Worm (Caenorhabditis elegans) whole organism, late embryonic: ENCODE data around the gene F08B4.8.

Experiments
- C38D4.7 ChIP-seq: fragments of 200-800 bp; sonication (Bioruptor generic); optimal IDR thresholded peaks from 2 replicates; lab custom pipeline; 2018; ENCODE audit warnings: mild to moderate bottlenecking, missing genetic modification characterization, moderate library complexity, missing compliant biosample characterization
- K02D7.2 ChIP-seq: sonication (generic microtip); optimal IDR thresholded peaks from 2 replicates; lab custom pipeline; 2017; ENCODE audit warnings: mild to moderate bottlenecking, missing genetic modification characterization, missing compliant biosample characterization
- K09A11.1 ChIP-seq: sonication (generic microtip); optimal IDR thresholded peaks from 2 replicates; lab custom pipeline; 2017; ENCODE audit warnings: antibody characterized with exemption, mild to moderate bottlenecking, missing genetic modification characterization, missing compliant biosample characterization; ENCODE audit not compliant: insufficient read depth
- T23F11.4 ChIP-seq: fragments of 200-800 bp; sonication (Bioruptor generic); optimal IDR thresholded peaks from 2 replicates; lab custom pipeline; 2018; ENCODE audit warnings: mild to moderate bottlenecking, missing genetic modification characterization, missing compliant biosample characterization
- Y22D7AL.16 ChIP-seq: sonication (generic microtip); optimal IDR thresholded peaks from 2 replicates; lab custom pipeline; 2016; ENCODE audit warnings: missing genetic modification characterization, missing compliant biosample characterization
- ceh-14 ChIP-seq: sonication (generic microtip); optimal IDR thresholded peaks from 2 replicates; lab custom pipeline; 2016; ENCODE audit warnings: missing genotype, missing genetic modification characterization, missing compliant biosample characterization
- ceh-19 ChIP-seq: fragments of 200-800 bp; sonication (Bioruptor generic); optimal IDR thresholded peaks from 2 replicates; lab custom pipeline; 2018; ENCODE audit warnings: mild to moderate bottlenecking, missing genetic modification characterization, missing compliant biosample characterization
- ceh-2 ChIP-seq: sonication (generic microtip); optimal IDR thresholded peaks from 2 replicates; lab custom pipeline; 2016; ENCODE audit warnings: missing genotype, missing genetic modification characterization, missing compliant biosample characterization
- ceh-34 ChIP-seq: sonication (generic microtip); optimal IDR thresholded peaks from 2 replicates; lab custom pipeline; 2016; ENCODE audit warnings: mild to moderate bottlenecking, missing genetic modification characterization, missing compliant biosample characterization
- ceh-45 ChIP-seq: fragments of 200-800 bp; sonication (Bioruptor generic); IDR thresholded peaks from 2 replicates; pipeline ENCODE4 v1.3.6; 2022; ENCODE audit warnings: missing genetic modification reagents, missing genetic modification characterization, missing compliant biosample characterization
- ceh-48 ChIP-seq: sonication (generic microtip); optimal IDR thresholded peaks from 2 replicates; lab custom pipeline; 2016; ENCODE audit warnings: missing genetic modification characterization, inconsistent platforms, missing compliant biosample characterization
- ceh-6 ChIP-seq: fragments of 200-800 bp; sonication (Bioruptor generic); optimal IDR thresholded peaks from 2 replicates; lab custom pipeline; 2018; ENCODE audit warnings: mild to moderate bottlenecking, missing genetic modification characterization, missing compliant biosample characterization
- ceh-9 ChIP-seq: sonication (generic microtip); optimal IDR thresholded peaks from 2 replicates; lab custom pipeline; 2016; ENCODE audit warnings: mild to moderate bottlenecking, missing genetic modification characterization, inconsistent platforms, missing compliant biosample characterization
- dmd-4 ChIP-seq: sonication (generic microtip); optimal IDR thresholded peaks from 2 replicates; lab custom pipeline; 2016; ENCODE audit warnings: borderline replicate concordance, missing genetic modification characterization, missing compliant biosample characterization
- elt-2 ChIP-seq: sonication (generic microtip); optimal IDR thresholded peaks from 2 replicates; lab custom pipeline; 2016; ENCODE audit warnings: missing genetic modification reagents, missing genetic modification characterization, missing compliant biosample characterization
- elt-4 ChIP-seq: sonication (generic microtip); optimal IDR thresholded peaks from 2 replicates; lab custom pipeline; 2016; ENCODE audit warnings: missing genetic modification characterization, missing compliant biosample characterization
- eyg-1 ChIP-seq: sonication (generic microtip); optimal IDR thresholded peaks from 2 replicates; lab custom pipeline; 2016; ENCODE audit warnings: missing genotype, missing genetic modification characterization, missing compliant biosample characterization
- fax-1 ChIP-seq: sonication (generic microtip); optimal IDR thresholded peaks from 2 replicates; lab custom pipeline; 2016; ENCODE audit warnings: missing genotype, missing genetic modification characterization, missing compliant biosample characterization
- fkh-6 ChIP-seq: sonication (generic microtip); optimal IDR thresholded peaks from 2 replicates; lab custom pipeline; 2016; ENCODE audit warnings: missing genetic modification characterization, missing compliant biosample characterization
- gmeb-2 ChIP-seq: sonication (generic microtip); optimal IDR thresholded peaks from 2 replicates; lab custom pipeline; 2016; ENCODE audit warnings: missing genetic modification characterization, inconsistent platforms, missing compliant biosample characterization
- hlh-13 ChIP-seq: fragments of 200-800 bp; sonication (Bioruptor generic); optimal IDR thresholded peaks from 2 replicates; lab custom pipeline; 2018; ENCODE audit warnings: mild to moderate bottlenecking, missing genetic modification characterization, missing compliant biosample characterization
- hlh-30 ChIP-seq: sonication (generic microtip); optimal IDR thresholded peaks from 2 replicates; lab custom pipeline; 2017; ENCODE audit warnings: antibody characterized with exemption, missing genetic modification characterization, missing compliant biosample characterization; ENCODE audit not compliant: insufficient read depth
- hlh-6 ChIP-seq: sonication (generic microtip); optimal IDR thresholded peaks from 2 replicates; lab custom pipeline; 2016; ENCODE audit warnings: missing genotype, missing genetic modification characterization, missing compliant biosample characterization
- hlh-8 ChIP-seq: sonication (generic microtip); optimal IDR thresholded peaks from 2 replicates; lab custom pipeline; 2016; ENCODE audit warnings: missing genotype, missing genetic modification characterization, missing compliant biosample characterization
- madf-2 ChIP-seq: sonication (generic microtip); optimal IDR thresholded peaks from 2 replicates; lab custom pipeline; 2017; ENCODE audit warnings: missing genetic modification characterization, missing compliant biosample characterization
- npax-4 ChIP-seq: sonication (generic microtip); optimal IDR thresholded peaks from 2 replicates; lab custom pipeline; 2016; ENCODE audit warnings: missing genetic modification characterization, missing compliant biosample characterization
- odd-2 ChIP-seq: sonication (generic microtip); optimal IDR thresholded peaks from 2 replicates; lab custom pipeline; 2017; ENCODE audit warnings: antibody characterized with exemption, mild to moderate bottlenecking, missing genetic modification characterization, missing compliant biosample characterization
- pat-9 ChIP-seq: fragments of 200-800 bp; sonication (Bioruptor generic); optimal IDR thresholded peaks from 2 replicates; lab custom pipeline; 2018; ENCODE audit warnings: mild to moderate bottlenecking, missing genetic modification characterization, moderate library complexity, missing compliant biosample characterization
- pha-4 ChIP-seq: fragments of 150-350 bp; optimal IDR thresholded peaks from 2 replicates; lab custom pipeline; 2018; ENCODE audit warnings: missing biosample characterization, missing genetic modification reagents, missing genetic modification characterization
- pros-1 ChIP-seq: fragments of 150-350 bp; optimal IDR thresholded peaks from 2 replicates; lab custom pipeline; 2014; ENCODE audit warnings: missing biosample characterization, missing genetic modification reagents, missing genetic modification characterization
- rnt-1 ChIP-seq: sonication (generic microtip); optimal IDR thresholded peaks from 2 replicates; lab custom pipeline; 2016; ENCODE audit warnings: missing genetic modification characterization, missing compliant biosample characterization
- sox-4 ChIP-seq: sonication (generic microtip); optimal IDR thresholded peaks from 2 replicates; lab custom pipeline; 2017; ENCODE audit warnings: mild to moderate bottlenecking, missing genetic modification characterization, inconsistent platforms, missing compliant biosample characterization
- syd-9 ChIP-seq: sonication (generic microtip); optimal IDR thresholded peaks from 2 replicates; lab custom pipeline; 2016; ENCODE audit warnings: mild to moderate bottlenecking, missing genetic modification characterization, moderate library complexity, missing compliant biosample characterization
- tbx-7 ChIP-seq: sonication (generic microtip); optimal IDR thresholded peaks from 2 replicates; lab custom pipeline; 2016; ENCODE audit warnings: missing genotype, missing genetic modification characterization, missing compliant biosample characterization
- ttx-3 ChIP-seq: sonication (generic microtip); optimal IDR thresholded peaks from 2 replicates; lab custom pipeline; 2016; ENCODE audit warnings: missing genetic modification reagents, missing genetic modification characterization, missing compliant biosample characterization
- unc-3 ChIP-seq, 2 experiments: fragments of 200-800 bp in 1 of 2; sonication (Bioruptor generic) in 1 of 2; sonication (generic microtip) in 1 of 2; conservative IDR thresholded peaks in 1 of 2; optimal IDR thresholded peaks in 1 of 2; 2 replicates each; pipeline versions ENCODE4 v1.3.6 to Lab custom; 2016 to 2022; ENCODE audit warnings: missing compliant biosample characterization in 2 of 2, missing genetic modification characterization in 2 of 2, missing genetic modification reagents in 1 of 2
- unc-42 ChIP-seq: sonication (generic microtip); optimal IDR thresholded peaks from 2 replicates; lab custom pipeline; 2016; ENCODE audit warnings: missing genotype, missing genetic modification characterization, missing compliant biosample characterization
- zip-5 ChIP-seq: sonication (generic microtip); optimal IDR thresholded peaks from 2 replicates; lab custom pipeline; 2016; ENCODE audit warnings: missing genetic modification characterization, missing compliant biosample characterization
- ztf-16 ChIP-seq: sonication (generic microtip); optimal IDR thresholded peaks from 2 replicates; lab custom pipeline; 2017; ENCODE audit warnings: missing genetic modification characterization, missing compliant biosample characterization

F08B4.8 gene

DNA sequence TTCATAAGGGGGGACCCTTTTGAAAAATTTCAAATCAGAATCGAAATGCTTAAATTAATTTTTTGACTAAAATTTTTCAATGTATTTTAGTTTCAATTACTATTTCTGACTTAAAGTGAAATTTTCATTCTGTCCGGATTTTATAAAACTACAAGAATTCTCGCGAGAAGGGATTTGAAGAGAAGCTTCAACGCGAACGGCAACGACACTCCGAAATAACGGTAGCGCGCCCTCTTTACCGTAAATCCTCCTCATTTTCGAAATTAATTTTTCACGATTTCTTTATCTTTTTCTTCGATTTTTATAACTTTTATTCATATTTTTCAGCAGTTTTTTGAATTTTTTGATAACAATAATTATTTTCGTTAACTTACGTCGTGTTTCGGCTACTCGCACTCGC, 11.6 kb upstream of the F08B4.8 start:
- no peak for TF ChIP-seq madf-2
- no peak for TF ChIP-seq odd-2 (tag; lab: Kevin White, UChicago)
- no peak for TF ChIP-seq pat-9 (tag; lab: Kevin White, UChicago)
- TF ChIP-seq hlh-6 (tag; lab: Kevin White, UChicago) = no peak
- no peak for TF ChIP-seq C38D4.7 (GFP tag; lab: Kevin White, UChicago)
- TF ChIP-seq fkh-6 (tag; lab: Kevin White, UChicago) = no peak
- TF ChIP-seq ceh-9 (tag; lab: Kevin White, UChicago) = no peak
- TF ChIP-seq T23F11.4 (GFP tag; lab: Kevin White, UChicago) = no peak
- TF ChIP-seq dmd-4 (tag; lab: Kevin White, UChicago) = no peak
- TF ChIP-seq unc-42 (tag; lab: Kevin White, UChicago) = no peak
- TF ChIP-seq, all 69 proteins: peak for 0

DNA sequence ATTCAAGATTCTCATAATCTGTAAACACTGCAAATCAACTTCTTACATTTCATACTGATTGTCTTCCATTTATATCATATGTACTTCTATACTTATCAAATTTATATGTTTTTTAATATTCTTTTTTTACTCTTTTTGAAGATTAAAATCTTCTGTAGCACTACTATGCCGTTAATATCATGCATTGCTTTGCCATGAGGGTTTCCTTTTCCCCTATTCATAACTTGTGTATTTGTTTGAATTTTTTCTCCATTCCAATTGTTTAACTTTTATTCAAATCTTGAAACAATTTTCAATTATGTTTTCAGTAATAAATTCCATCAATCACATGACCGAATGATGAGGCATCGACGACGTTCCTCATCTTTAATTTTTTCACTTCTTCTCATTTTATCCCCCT, 8.8 kb upstream of the F08B4.8 start, which contains the start of gene cdh-5:
TSS of gene cdh-5 (plus strand) at position 301 of the 400 bp plus-strand sequence.
- TF ChIP-seq pha-4 (tag; lab: Kevin White, UChicago) = no peak
- no peak for TF ChIP-seq ceh-34
- TF ChIP-seq eyg-1 = no peak
- no peak for TF ChIP-seq ttx-3 (tag; lab: Kevin White, UChicago)
- TF ChIP-seq unc-3 (GFP tag; conservative IDR thresholded peaks at IDR 0.05; lab: Robert Waterston, UW) = no peak
- TF ChIP-seq unc-3 (tag; optimal IDR thresholded peaks at IDR 0.05; lab: Kevin White, UChicago) = no peak
- no peak for TF ChIP-seq gmeb-2
- TF ChIP-seq elt-4 (tag; lab: Kevin White, UChicago) = no peak
- TF ChIP-seq dmd-4 (tag; lab: Kevin White, UChicago) = no peak
- no peak for TF ChIP-seq ceh-45 (GFP tag; lab: Robert Waterston, UW)
- TF ChIP-seq pros-1 (tag; lab: Kevin White, UChicago) = no peak
- TF ChIP-seq zip-5 (tag; lab: Kevin White, UChicago) = no peak
- no peak for TF ChIP-seq ceh-19 (GFP tag; lab: Kevin White, UChicago)
- TF ChIP-seq unc-42 (tag; lab: Kevin White, UChicago) = no peak
- no peak for TF ChIP-seq sox-4 (tag; lab: Kevin White, UChicago)
- no peak for TF ChIP-seq tbx-7
- TF ChIP-seq ceh-48 = no peak
- TF ChIP-seq K09A11.1 (tag; lab: Kevin White, UChicago) = no peak
- TF ChIP-seq hlh-8 (tag; lab: Kevin White, UChicago) = no peak
- no peak for TF ChIP-seq elt-2

DNA sequence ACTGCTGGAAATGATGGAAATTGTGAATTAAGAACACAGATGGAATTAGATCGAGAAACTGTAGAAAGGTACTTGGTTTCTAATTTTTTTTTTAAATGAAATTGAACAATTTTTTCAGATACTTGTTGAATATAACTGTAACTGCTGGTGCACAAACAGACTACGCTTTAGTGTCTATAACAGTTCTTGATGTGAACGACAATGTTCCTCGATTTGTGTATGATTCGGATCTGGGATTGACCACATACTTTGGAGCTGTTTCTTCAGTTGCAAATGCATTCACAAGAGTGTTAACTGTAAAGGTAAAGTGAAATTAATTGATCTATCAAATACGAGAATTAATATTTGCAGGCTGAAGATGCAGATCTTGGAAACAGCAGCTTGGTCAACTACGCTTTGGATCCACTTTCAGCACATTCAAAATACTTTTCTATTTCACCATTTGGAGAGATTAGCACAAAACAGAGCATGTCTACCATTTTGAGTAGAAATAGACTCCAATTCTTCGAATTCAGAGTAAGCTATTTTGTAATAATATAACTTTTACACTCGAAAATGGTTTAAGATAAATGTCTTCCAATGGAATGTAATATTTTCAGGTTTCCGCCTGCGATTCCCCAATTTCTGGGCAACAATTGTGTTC, 3.5 kb upstream of the F08B4.8 start:
- TF ChIP-seq npax-4 (tag; lab: Kevin White, UChicago) = no peak
- TF ChIP-seq hlh-13 (GFP tag; lab: Kevin White, UChicago) = no peak

DNA sequence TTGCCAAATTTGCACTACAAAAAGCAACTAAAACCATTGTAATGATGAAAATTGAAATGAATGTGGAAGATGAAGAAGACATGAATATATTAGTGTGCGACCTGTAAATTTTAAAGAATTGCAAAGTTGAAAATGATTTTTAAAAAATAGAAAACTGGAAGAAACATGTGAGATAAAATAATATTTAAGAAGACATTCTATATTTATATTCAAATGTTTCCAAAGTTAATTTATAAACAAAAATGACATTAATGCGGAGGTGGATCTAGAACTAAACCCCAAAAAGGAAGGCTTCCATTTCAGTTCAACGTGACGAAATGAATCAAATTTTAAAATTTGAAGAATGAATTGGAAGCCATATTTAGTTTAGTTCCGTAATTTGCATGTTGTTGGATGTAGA, 1.8 kb downstream of the F08B4.8 start, which contains the start of gene nlp-60:
TSS of gene nlp-60 (minus strand) at position 101 of the 400 bp plus-strand sequence.
- TF ChIP-seq ceh-14 (tag; lab: Kevin White, UChicago) (no peak), rnt-1 (no peak), dmd-4 (tag; lab: Kevin White, UChicago) (no peak), fax-1 (tag; lab: Kevin White, UChicago) (no peak), ceh-2 (no peak), hlh-30 (tag; lab: Kevin White, UChicago) (no peak), Y22D7AL.16 (tag; lab: Kevin White, UChicago) (no peak), hlh-13 (GFP tag; lab: Kevin White, UChicago) (no peak), ceh-6 (GFP tag; lab: Kevin White, UChicago) (no peak), gmeb-2 (no peak), K02D7.2 (tag; lab: Kevin White, UChicago) (no peak), ztf-16 (tag; lab: Kevin White, UChicago) (no peak), hlh-8 (tag; lab: Kevin White, UChicago) (no peak), syd-9 (tag; lab: Kevin White, UChicago) (no peak), ttx-3 (tag; lab: Kevin White, UChicago) (no peak), hlh-6 (tag; lab: Kevin White, UChicago) (no peak)
